Worm (Caenorhabditis elegans): ENCODE data around the gene rpc-1.

ce11 chrIV:7133983-7134382, 31.6 kb downstream of the rpc-1 start, which contains the start of gene mutd-1:
- TF ChIP-seq W03F9.2 (tag; optimal IDR thresholded peaks at IDR 0.05) (no peak), him-1 (tag; optimal IDR thresholded peaks at IDR 0.05) (no peak)
